Fruit fly (Drosophila melanogaster) whole organism, pupa: ENCODE measurements around the gene Gen.

Experiments
- CG14655 ChIP-seq: fragments of 200-800 bp; sonication (Bioruptor generic); optimal IDR thresholded peaks from 3 replicates; lab custom pipeline; 2017; ENCODE audit warnings: mild to moderate bottlenecking, missing biosample characterization, missing genetic modification reagents, missing genetic modification characterization
- CG32121 ChIP-seq: fragments of 200-800 bp; sonication (Bioruptor generic); IDR thresholded peaks from 2 replicates; pipeline ENCODE4 v1.3.6; 2022; ENCODE audit warnings: missing biosample characterization, missing genetic modification characterization
- CG34367 ChIP-seq: fragments of 200-800 bp; sonication (Bioruptor generic); optimal IDR thresholded peaks from 2 replicates; lab custom pipeline; 2018; ENCODE audit warnings: missing biosample characterization, mild to moderate bottlenecking, missing genetic modification characterization
- CG8301 ChIP-seq: fragments of 200-800 bp; sonication (Bioruptor generic); optimal IDR thresholded peaks from 2 replicates; lab custom pipeline; 2018; ENCODE audit warnings: missing biosample characterization, mild to moderate bottlenecking, missing genetic modification characterization
- CG9948 ChIP-seq: fragments of 200-800 bp; sonication (Bioruptor generic); optimal IDR thresholded peaks from 2 replicates; lab custom pipeline; 2018; ENCODE audit warnings: missing biosample characterization, mild to moderate bottlenecking, missing genetic modification characterization, moderate library complexity
- Snoo ChIP-seq: fragments of 200-800 bp; sonication (Bioruptor generic); optimal IDR thresholded peaks from 3 replicates; lab custom pipeline; 2017; ENCODE audit warnings: missing biosample characterization, mild to moderate bottlenecking, missing genetic modification characterization, inconsistent platforms
- rn ChIP-seq: fragments of 200-800 bp; sonication (Bioruptor generic); IDR thresholded peaks from 2 replicates; pipeline ENCODE4 v1.3.6; 2022; ENCODE audit warnings: missing biosample characterization, missing genetic modification characterization

- TF ChIP-seq CG14655 (no peak), CG9948 (tag; lab: Kevin White, UChicago) (no peak), CG32121 (GFP tag; lab: Robert Waterston, UW) (no peak), CG34367 (tag; lab: Kevin White, UChicago) (no peak), rn (GFP tag; lab: Robert Waterston, UW) (no peak), CG8301 (no peak), Snoo (tag; lab: Kevin White, UChicago) (no peak)
Measured at dm6 chr3L:5131245-5131644, 20.9 kb downstream of the Gen start, which contains the start of gene CG15212.
